ENCODE assay signal across 4 fruit fly cellular contexts in genomic region chr3L:3398496-3398895, dm6.
TF ChIP-seq lines count a peak whose summit lies in the region.

No protein-coding gene starts in this region.

- TF ChIP-seq CTCF in whole organism, embryonic (GFP tag; optimal IDR thresholded peaks at IDR 0.05; lab: Kevin White, UChicago) = no peak

TF ChIP-seq in whole organism, adult, 20 proteins besides CTCF, POLR2A, EP300 and RAD21:
- TF ChIP-seq CG33017 (tag; optimal IDR thresholded peaks at IDR 0.05; lab: Kevin White, UChicago) (no peak), CG7045 (GFP tag; optimal IDR thresholded peaks at IDR 0.05; lab: Kevin White, UChicago) (no peak), cnc (optimal IDR thresholded peaks at IDR 0.05; lab: Kevin White, UChicago) (no peak), CG7101 (tag; optimal IDR thresholded peaks at IDR 0.05; lab: Kevin White, UChicago) (no peak), kay (GFP tag; lab: Kevin White, UChicago; ENCODE audit: borderline replicate concordance) (no peak), Crg-1 (GFP tag; optimal IDR thresholded peaks at IDR 0.05; lab: Kevin White, UChicago) (no peak), cic (GFP tag; optimal IDR thresholded peaks at IDR 0.05; lab: Kevin White, UChicago) (peak; percentile 48)

TF ChIP-seq in whole organism, embryonic, 481 proteins besides CTCF, POLR2A, EP300 and RAD21:
- TF ChIP-seq grau (tag; optimal IDR thresholded peaks at IDR 0.05; lab: Kevin White, UChicago) (peak; percentile 56), CG3995 (GFP tag; optimal IDR thresholded peaks at IDR 0.05; lab: Kevin White, UChicago) (peak; percentile 44), org-1 (GFP tag; optimal IDR thresholded peaks at IDR 0.05; lab: Kevin White, UChicago) (no peak), CG14014 (GFP tag; IDR thresholded peaks at IDR 0.05; lab: Robert Waterston, UW) (no peak), cato (GFP tag; optimal IDR thresholded peaks at IDR 0.05; lab: Kevin White, UChicago; ENCODE audit: borderline replicate concordance) (no peak), Hey (tag; optimal IDR thresholded peaks at IDR 0.05; lab: Kevin White, UChicago) (no peak)
TF ChIP-seq in whole organism, embryonic: peak in this region for 2.

TF ChIP-seq in whole organism, prepupa, 60 proteins besides CTCF, POLR2A, EP300 and RAD21:
- peak; percentile 85 for TF ChIP-seq svp (GFP tag; lab: Kevin White, UChicago)
- no peak for TF ChIP-seq CG3032 (tag; optimal IDR thresholded peaks at IDR 0.05; lab: Kevin White, UChicago)
TF ChIP-seq in whole organism, prepupa: peak in this region for 1.

TF ChIP-seq in whole organism, pupa, 21 proteins besides CTCF, POLR2A, EP300 and RAD21:
- TF ChIP-seq CG10348 (GFP tag; IDR thresholded peaks at IDR 0.05; lab: Robert Waterston, UW) (no peak), Snoo (tag; optimal IDR thresholded peaks at IDR 0.05; lab: Kevin White, UChicago) (no peak), CG32121 (GFP tag; IDR thresholded peaks at IDR 0.05; lab: Robert Waterston, UW) (no peak), CG9948 (tag; optimal IDR thresholded peaks at IDR 0.05; lab: Kevin White, UChicago) (peak; percentile 4), CG12605 (GFP tag; IDR thresholded peaks at IDR 0.05; lab: Robert Waterston, UW) (no peak), fd96Ca (GFP tag; IDR thresholded peaks at IDR 0.05; lab: Robert Waterston, UW) (no peak)
